Fruit fly (Drosophila melanogaster): Measurements from ENCODE around the gene NimB4.

NimB4 gene

DNA sequence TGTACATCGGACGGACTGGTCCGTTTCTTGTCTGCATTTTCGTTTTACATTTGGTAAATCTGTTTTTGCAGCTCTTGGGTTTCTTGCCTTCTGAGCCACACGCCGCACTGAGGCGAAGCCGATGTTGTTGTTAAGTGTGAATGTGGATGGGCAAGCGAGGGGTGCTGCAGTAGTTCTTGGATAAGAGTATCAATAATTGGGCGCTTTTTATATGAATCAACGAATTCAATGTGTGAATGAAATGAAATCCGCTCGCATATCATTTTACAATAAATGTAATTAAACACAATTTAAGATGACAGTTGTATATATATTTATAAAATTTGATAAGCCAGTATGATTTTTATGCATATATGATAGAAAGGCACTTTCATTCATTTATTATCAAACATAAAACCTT, 41.3 kb downstream of the NimB4 start:
- TF ChIP-seq h (optimal IDR thresholded peaks at IDR 0.05) (no peak), psq (optimal IDR thresholded peaks at IDR 0.05) (no peak), Sin3A (optimal IDR thresholded peaks at IDR 0.05) (no peak), insv (optimal IDR thresholded peaks at IDR 0.05) (no peak)

- TF ChIP-seq Sin3A (optimal IDR thresholded peaks at IDR 0.05) = no peak
- TF ChIP-seq h (optimal IDR thresholded peaks at IDR 0.05) = no peak
- TF ChIP-seq ttk (optimal IDR thresholded peaks at IDR 0.05) = no peak
- no peak for TF ChIP-seq insv (optimal IDR thresholded peaks at IDR 0.05)
- TF ChIP-seq Myc (optimal IDR thresholded peaks at IDR 0.05) = no peak
- TF ChIP-seq psq (optimal IDR thresholded peaks at IDR 0.05) = no peak
Observed at dm6 chr2L:13925699-13926098, 44.1 kb downstream of the NimB4 start.

DNA sequence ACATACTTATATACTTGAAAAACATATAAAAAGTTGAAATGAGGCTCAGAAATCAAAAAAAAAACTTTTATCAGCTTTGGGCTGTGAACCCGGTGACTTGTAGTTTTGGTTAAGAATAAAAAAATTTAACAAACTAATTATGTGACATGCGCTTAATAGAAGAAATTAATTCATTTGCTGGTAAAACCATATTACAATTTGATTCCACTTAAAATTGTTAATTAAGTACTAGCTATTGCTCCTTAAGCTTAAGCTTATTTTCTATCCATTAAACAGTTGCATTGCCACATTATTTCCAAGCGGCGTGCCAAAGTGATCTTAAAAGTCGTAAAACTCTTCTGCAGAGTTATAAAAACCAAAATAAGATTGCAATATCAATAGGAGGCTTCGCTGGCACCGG, 45.8 kb downstream of the NimB4 start:
- TF ChIP-seq insv (optimal IDR thresholded peaks at IDR 0.05) (no peak), Sin3A (optimal IDR thresholded peaks at IDR 0.05) (no peak), ttk (optimal IDR thresholded peaks at IDR 0.05) (no peak), Myc (optimal IDR thresholded peaks at IDR 0.05) (no peak), psq (optimal IDR thresholded peaks at IDR 0.05) (no peak), h (optimal IDR thresholded peaks at IDR 0.05) (no peak)

dm6 chr2L:13923453-13923852, 46.3 kb downstream of the NimB4 start, which contains the start of gene Vajk1:
Gene Vajk1 (minus strand): TSS chr2L:13923553.
- TF ChIP-seq psq (optimal IDR thresholded peaks at IDR 0.05) (no peak), Sin3A (optimal IDR thresholded peaks at IDR 0.05) (no peak), h (optimal IDR thresholded peaks at IDR 0.05) (no peak), Myc (optimal IDR thresholded peaks at IDR 0.05) (no peak)
